Fruit fly (Drosophila melanogaster): ENCODE results near the gene retinin.

dm6 chr3L:16357860-16358259 is 26.1 kb downstream of the retinin start:
- TF ChIP-seq CG8478 (optimal IDR thresholded peaks at IDR 0.05) (no peak), CTCF (optimal IDR thresholded peaks at IDR 0.05) (no peak)
